Fruit fly (Drosophila melanogaster) Kc167 (cell line): ENCODE results near the gene TfIIA-S.

Experiments
- Myc ChIP-seq: fragments of >200 bp; optimal IDR thresholded peaks from 2 replicates; lab custom pipeline; 2017; ENCODE audit warnings: missing external identifiers
- h ChIP-seq: fragments of >200 bp; optimal IDR thresholded peaks from 3 replicates; lab custom pipeline; 2018; ENCODE audit warnings: missing external identifiers

DNA sequence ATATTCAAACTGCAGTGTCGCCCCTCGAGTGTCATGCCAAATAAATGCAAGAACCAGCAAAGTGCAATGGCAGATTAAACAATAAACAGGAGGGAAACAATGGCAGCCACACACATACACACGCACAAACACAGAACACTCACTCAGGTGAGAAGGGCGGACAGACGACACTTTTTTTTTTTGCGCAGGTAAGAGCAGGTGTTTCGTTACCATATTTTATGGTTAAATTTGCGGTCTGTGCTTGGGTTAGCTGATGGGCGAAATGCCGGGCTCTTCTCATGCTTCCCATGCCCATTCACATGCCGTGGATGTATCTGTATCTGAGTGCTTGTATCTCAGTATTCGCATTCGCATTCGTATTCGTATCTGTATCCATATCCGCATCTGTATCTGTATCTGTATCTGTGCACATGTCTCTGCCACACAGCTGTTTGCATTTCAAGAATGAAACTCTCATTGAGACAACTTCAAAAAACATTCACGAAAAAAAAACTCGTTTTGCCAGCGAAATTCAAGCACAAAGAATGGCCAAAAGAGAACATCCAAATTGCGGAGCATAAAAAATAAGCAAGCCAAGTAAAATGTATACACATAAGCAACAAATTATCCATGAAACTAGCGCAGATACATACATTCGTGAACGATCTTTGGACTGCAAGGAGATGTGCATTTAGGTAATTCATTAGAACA, 21.5 kb downstream of the TfIIA-S start:
- TF ChIP-seq Myc (lab: Kevin White, UChicago) (no peak), h (no peak)
